Fruit fly (Drosophila melanogaster) whole organism, embryonic: ENCODE results near the gene Mocs1.

Experiments
- CG10147 ChIP-seq: fragments of 200-800 bp; sonication (Bioruptor generic); optimal IDR thresholded peaks from 2 replicates; lab custom pipeline; 2019; ENCODE audit warnings: missing biosample characterization, mild to moderate bottlenecking, missing genetic modification characterization, moderate library complexity
- CG10267 ChIP-seq: fragments of 200-800 bp; sonication (Bioruptor generic); optimal IDR thresholded peaks from 2 replicates; lab custom pipeline; 2018; ENCODE audit warnings: missing biosample characterization, mild to moderate bottlenecking, missing genetic modification characterization, moderate library complexity
- CG10274 ChIP-seq: fragments of 200-800 bp; sonication (Bioruptor generic); optimal IDR thresholded peaks from 3 replicates; lab custom pipeline; 2017; ENCODE audit warnings: missing biosample characterization, mild to moderate bottlenecking, missing genetic modification characterization
- CG10462 ChIP-seq: fragments of 200-800 bp; sonication (Bioruptor generic); optimal IDR thresholded peaks from 2 replicates; lab custom pipeline; 2016; ENCODE audit warnings: missing biosample characterization, missing genetic modification characterization
- CG12104 ChIP-seq: fragments of 200-800 bp; sonication (Bioruptor generic); optimal IDR thresholded peaks from 3 replicates; lab custom pipeline; 2016; ENCODE audit warnings: missing biosample characterization, missing genetic modification characterization
- CG13287 ChIP-seq: fragments of 200-800 bp; sonication (Bioruptor generic); IDR thresholded peaks from 2 replicates; pipeline ENCODE4 v1.3.6; 2022; ENCODE audit warnings: missing biosample characterization, missing genetic modification characterization; ENCODE audit not compliant: partially characterized antibody
- CG14667 ChIP-seq: fragments of 200-800 bp; sonication (Bioruptor generic); IDR thresholded peaks from 2 replicates; pipeline ENCODE4 v1.3.6; 2022; ENCODE audit warnings: missing biosample characterization, missing genetic modification characterization
- CG1529 ChIP-seq: fragments of 200-800 bp; sonication (Bioruptor generic); optimal IDR thresholded peaks from 3 replicates; lab custom pipeline; 2018; ENCODE audit warnings: missing biosample characterization, missing genetic modification characterization
- CG3163 ChIP-seq: fragments of 200-800 bp; sonication (Bioruptor generic); optimal IDR thresholded peaks from 3 replicates; lab custom pipeline; 2016; ENCODE audit warnings: missing biosample characterization, missing genetic modification characterization
- CG4617 ChIP-seq: fragments of 200-800 bp; sonication (Bioruptor generic); optimal IDR thresholded peaks from 3 replicates; lab custom pipeline; 2016; ENCODE audit warnings: missing biosample characterization, missing genetic modification characterization, borderline replicate concordance
- CG8281 ChIP-seq: fragments of 200-800 bp; sonication (Bioruptor generic); optimal IDR thresholded peaks from 2 replicates; lab custom pipeline; 2018; ENCODE audit warnings: missing biosample characterization, mild to moderate bottlenecking, missing genetic modification characterization, moderate library complexity
- CG9215 ChIP-seq: fragments of 200-800 bp; sonication (Bioruptor generic); IDR thresholded peaks from 2 replicates; pipeline ENCODE4 v1.3.6; 2022; ENCODE audit warnings: missing biosample characterization, missing genetic modification characterization
- CG9817 ChIP-seq: fragments of 200-800 bp; sonication (Bioruptor generic); optimal IDR thresholded peaks from 2 replicates; lab custom pipeline; 2018; ENCODE audit warnings: missing biosample characterization, mild to moderate bottlenecking, missing genetic modification characterization, moderate library complexity
- D ChIP-seq, 2 experiments: fragments of 200-800 bp in 1 of 2; fragments of >200 bp in 1 of 2; sonication (Bioruptor generic) in 1 of 2; optimal IDR thresholded peaks; 2 replicates in 1 of 2; 3 replicates in 1 of 2; lab custom pipeline; 2017; ENCODE audit warnings: mild to moderate bottlenecking in 1 of 2, missing biosample characterization in 1 of 2, missing genetic modification characterization in 1 of 2, missing genetic modification reagents in 1 of 2
- Deaf1 ChIP-seq: fragments of 200-800 bp; optimal IDR thresholded peaks from 3 replicates; lab custom pipeline; 2019; ENCODE audit warnings: missing biosample characterization, mild to moderate bottlenecking, missing genetic modification characterization, moderate library complexity
- Fer2 ChIP-seq: fragments of 200-800 bp; sonication (Bioruptor generic); optimal IDR thresholded peaks from 2 replicates; lab custom pipeline; 2018; ENCODE audit warnings: missing biosample characterization, mild to moderate bottlenecking, missing genetic modification characterization, moderate library complexity
- Gug ChIP-seq: fragments of 200-800 bp; sonication (Bioruptor generic); IDR thresholded peaks from 4 replicates; pipeline ENCODE4 v1.3.6; 2022; ENCODE audit warnings: missing biosample characterization, missing genetic modification characterization
- HLHmδ ChIP-seq: fragments of 200-800 bp; sonication (Bioruptor generic); optimal IDR thresholded peaks from 2 replicates; lab custom pipeline; 2018; ENCODE audit warnings: missing biosample characterization, mild to moderate bottlenecking, missing genetic modification characterization, moderate library complexity
- MESR4 ChIP-seq: fragments of 200-800 bp; sonication (Bioruptor generic); optimal IDR thresholded peaks from 2 replicates; lab custom pipeline; 2018; ENCODE audit warnings: missing biosample characterization, mild to moderate bottlenecking, missing genetic modification characterization, moderate library complexity
- Mad ChIP-seq: fragments of 200-800 bp; sonication (Bioruptor generic); optimal IDR thresholded peaks from 2 replicates; lab custom pipeline; 2016; ENCODE audit warnings: missing biosample characterization, missing genetic modification characterization
- Mes4 ChIP-seq: fragments of 200-800 bp; sonication (Bioruptor generic); optimal IDR thresholded peaks from 2 replicates; lab custom pipeline; 2016; ENCODE audit warnings: missing biosample characterization, missing genetic modification characterization
- Mrtf ChIP-seq: fragments of 200-800 bp; sonication (Bioruptor generic); IDR thresholded peaks from 3 replicates; pipeline ENCODE4 v1.3.6; 2022; ENCODE audit warnings: missing biosample characterization, missing genetic modification characterization
- Myb ChIP-seq: fragments of 200-800 bp; sonication (Bioruptor generic); optimal IDR thresholded peaks from 2 replicates; lab custom pipeline; 2016; ENCODE audit warnings: missing biosample characterization, missing genetic modification characterization
- Neu2 ChIP-seq: fragments of 200-800 bp; sonication (Bioruptor generic); optimal IDR thresholded peaks from 3 replicates; lab custom pipeline; 2016; ENCODE audit warnings: missing biosample characterization, missing genetic modification characterization, borderline replicate concordance
- Six4 ChIP-seq: fragments of 200-800 bp; sonication (Bioruptor generic); optimal IDR thresholded peaks from 2 replicates; lab custom pipeline; 2016; ENCODE audit warnings: missing biosample characterization, missing genetic modification characterization
- Spps ChIP-seq: fragments of 200-800 bp; sonication (Bioruptor generic); optimal IDR thresholded peaks from 2 replicates; lab custom pipeline; 2018; ENCODE audit warnings: missing biosample characterization, mild to moderate bottlenecking, missing genetic modification characterization
- Taf1 ChIP-seq: fragments of 200-800 bp; sonication (Bioruptor generic); IDR thresholded peaks from 2 replicates; pipeline ENCODE4 v1.3.6; 2022; ENCODE audit warnings: missing biosample characterization, missing genetic modification characterization
- Trl ChIP-seq, 3 experiments: fragments of >200 bp in 2 of 3; fragments of 200-800 bp in 1 of 3; sonication (Bioruptor generic) in 1 of 3; optimal IDR thresholded peaks; 2 replicates in 1 of 3; 3 replicates in 2 of 3; lab custom pipeline; 2016 to 2017; ENCODE audit warnings: missing biosample characterization in 1 of 3, missing genetic modification characterization in 1 of 3
- cg ChIP-seq: fragments of 200-800 bp; sonication (Bioruptor generic); optimal IDR thresholded peaks from 3 replicates; lab custom pipeline; 2019; ENCODE audit warnings: missing biosample characterization, mild to moderate bottlenecking, missing genetic modification characterization, moderate library complexity
- crp ChIP-seq, 2 experiments: fragments of 200-800 bp; sonication (Bioruptor generic); optimal IDR thresholded peaks; 2 replicates in 1 of 2; 3 replicates in 1 of 2; lab custom pipeline; 2017; ENCODE audit warnings: missing biosample characterization in 2 of 2, missing genetic modification characterization in 2 of 2, mild to moderate bottlenecking in 1 of 2, moderate library complexity in 1 of 2
- cwo ChIP-seq: fragments of 200-800 bp; sonication (Bioruptor generic); optimal IDR thresholded peaks from 3 replicates; lab custom pipeline; 2017; ENCODE audit warnings: missing biosample characterization, missing genetic modification characterization, mild to moderate bottlenecking, moderate library complexity, missing genetic modification reagents
- dan ChIP-seq: fragments of 200-800 bp; sonication (Bioruptor generic); IDR thresholded peaks from 2 replicates; pipeline ENCODE4 v1.3.6; 2022; ENCODE audit warnings: missing biosample characterization, missing genetic modification characterization
- dati ChIP-seq: fragments of 200-800 bp; sonication (Bioruptor generic); IDR thresholded peaks from 2 replicates; pipeline ENCODE4 v1.3.6; 2022; ENCODE audit warnings: missing biosample characterization, missing genetic modification characterization
- dimm ChIP-seq: fragments of 200-800 bp; sonication (Bioruptor generic); IDR thresholded peaks from 2 replicates; pipeline ENCODE4 v1.3.6; 2022; ENCODE audit warnings: missing biosample characterization, missing genetic modification characterization
- ftz-f1 ChIP-seq: fragments of 200-800 bp; sonication (Bioruptor generic); optimal IDR thresholded peaks from 2 replicates; lab custom pipeline; 2016; ENCODE audit warnings: missing biosample characterization, missing genetic modification characterization
- grau ChIP-seq: fragments of 200-800 bp; optimal IDR thresholded peaks from 3 replicates; lab custom pipeline; 2019; ENCODE audit warnings: missing biosample characterization, mild to moderate bottlenecking, missing genetic modification characterization, moderate library complexity
- grn ChIP-seq: fragments of 200-800 bp; sonication (Bioruptor generic); optimal IDR thresholded peaks from 3 replicates; lab custom pipeline; 2017; ENCODE audit warnings: missing biosample characterization, missing genetic modification characterization
- gsb-n ChIP-seq: fragments of 200-800 bp; sonication (Bioruptor generic); optimal IDR thresholded peaks from 3 replicates; lab custom pipeline; 2018; ENCODE audit warnings: missing biosample characterization, mild to moderate bottlenecking, missing genetic modification characterization
- hb ChIP-seq: fragments of 200-800 bp; sonication (Bioruptor generic); IDR thresholded peaks from 3 replicates; pipeline ENCODE4 v1.3.6; 2022; ENCODE audit warnings: missing biosample characterization, missing genetic modification characterization; ENCODE audit not compliant: partially characterized antibody
- hkb ChIP-seq, 2 experiments: fragments of 200-800 bp in 1 of 2; fragments of >200 bp in 1 of 2; sonication (Bioruptor generic) in 1 of 2; IDR thresholded peaks in 1 of 2; optimal IDR thresholded peaks in 1 of 2; 2 replicates each; pipeline versions ENCODE4 v1.3.6 to Lab custom; 2017 to 2022; ENCODE audit warnings: missing biosample characterization in 1 of 2, missing genetic modification characterization in 1 of 2
- lilli ChIP-seq: fragments of 200-800 bp; sonication (Bioruptor generic); optimal IDR thresholded peaks from 3 replicates; lab custom pipeline; 2016; ENCODE audit warnings: missing biosample characterization, missing genetic modification characterization
- luna ChIP-seq: fragments of 200-800 bp; sonication (Bioruptor generic); optimal IDR thresholded peaks from 2 replicates; lab custom pipeline; 2016; ENCODE audit warnings: missing biosample characterization, missing genetic modification characterization
- nom ChIP-seq: fragments of 200-800 bp; sonication (Bioruptor generic); optimal IDR thresholded peaks from 2 replicates; lab custom pipeline; 2017; ENCODE audit warnings: missing biosample characterization, missing genetic modification characterization, mild to moderate bottlenecking, moderate library complexity, missing genetic modification reagents
- otp ChIP-seq: fragments of 200-800 bp; sonication (Bioruptor generic); IDR thresholded peaks from 3 replicates; pipeline ENCODE4, ENCODE4 v1.3.6; 2022; ENCODE audit warnings: missing biosample characterization, missing genetic modification characterization
- pum ChIP-seq: fragments of 200-800 bp; sonication (Bioruptor generic); optimal IDR thresholded peaks from 2 replicates; lab custom pipeline; 2016; ENCODE audit warnings: missing biosample characterization, missing genetic modification characterization
- pzg ChIP-seq: fragments of 200-800 bp; sonication (Bioruptor generic); optimal IDR thresholded peaks from 3 replicates; lab custom pipeline; 2018; ENCODE audit warnings: missing biosample characterization, mild to moderate bottlenecking, missing genetic modification characterization, moderate library complexity
- sim ChIP-seq: fragments of 200-800 bp; sonication (Bioruptor generic); IDR thresholded peaks from 2 replicates; pipeline ENCODE4 v1.3.6; 2022; ENCODE audit warnings: missing biosample characterization, missing genetic modification characterization
- unc-4 ChIP-seq: fragments of 200-800 bp; sonication (Bioruptor generic); IDR thresholded peaks from 2 replicates; pipeline ENCODE4 v1.3.6; 2022; ENCODE audit warnings: missing biosample characterization, missing genetic modification characterization; ENCODE audit not compliant: partially characterized antibody
- vvl ChIP-seq: fragments of 200-800 bp; sonication (Bioruptor generic); IDR thresholded peaks from 2 replicates; pipeline ENCODE4 v1.3.6; 2022; ENCODE audit warnings: missing biosample characterization, missing genetic modification characterization

The Mocs1 gene

DNA sequence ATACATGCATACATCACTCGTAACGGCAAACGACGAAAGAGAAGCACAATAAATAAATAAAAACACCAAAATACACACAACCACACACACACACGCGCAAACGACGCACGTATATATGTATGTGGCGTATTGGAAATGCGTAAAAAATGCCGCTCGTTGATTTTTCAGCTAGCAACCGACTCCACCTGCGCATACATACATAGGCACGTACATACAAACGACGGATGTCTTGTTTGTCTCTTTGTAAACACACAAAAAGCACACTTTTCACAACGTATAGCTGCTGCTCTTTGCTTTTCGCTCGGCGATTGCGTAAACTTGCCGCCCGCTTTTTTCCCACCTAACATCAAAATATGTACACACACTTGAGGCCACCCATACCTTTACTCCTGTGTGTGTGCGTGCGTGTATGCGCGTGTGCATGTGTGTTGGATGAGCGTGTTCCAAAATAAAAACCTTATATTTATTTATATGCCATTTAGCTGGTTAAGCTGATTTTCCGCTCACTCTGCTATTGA lies 49.6 kb downstream of the Mocs1 start (continued):
- no peak for TF ChIP-seq dimm (GFP tag; lab: Robert Waterston, UW)
- no peak for TF ChIP-seq hb (GFP tag; lab: Robert Waterston, UW)
- TF ChIP-seq D (optimal IDR thresholded peaks at IDR 0.05; lab: Kevin White, UChicago): peak; percentile 27
- TF ChIP-seq D (GFP tag; optimal IDR thresholded peaks at IDR 0.05; lab: Kevin White, UChicago): no peak
- no peak for TF ChIP-seq vvl (GFP tag; lab: Robert Waterston, UW)
- peak; percentile 14 for TF ChIP-seq Fer2 (tag; lab: Kevin White, UChicago)
- no peak for TF ChIP-seq gsb-n (tag; lab: Kevin White, UChicago)
- no peak for TF ChIP-seq unc-4 (GFP tag; lab: Robert Waterston, UW)
- no peak for TF ChIP-seq dan (GFP tag; lab: Robert Waterston, UW)
- TF ChIP-seq Mad: peak; percentile 11
- TF ChIP-seq CG13287 (GFP tag; lab: Robert Waterston, UW): no peak
- TF ChIP-seq CG10267 (tag; lab: Kevin White, UChicago): no peak
- no peak for TF ChIP-seq ftz-f1 (GFP tag; lab: Kevin White, UChicago)
- no peak for TF ChIP-seq Six4 (GFP tag; lab: Kevin White, UChicago)
- peak; percentile 58 for TF ChIP-seq Deaf1 (tag; lab: Kevin White, UChicago)
- TF ChIP-seq CG1529: peak; percentile 30
- no peak for TF ChIP-seq CG14667 (GFP tag; lab: Robert Waterston, UW)
- no peak for TF ChIP-seq pum
- TF ChIP-seq HLHmδ (GFP tag; lab: Kevin White, UChicago): no peak
- no peak for TF ChIP-seq CG4617 (GFP tag; lab: Kevin White, UChicago)
- TF ChIP-seq Mes4 (GFP tag; lab: Kevin White, UChicago): no peak
- peak; percentile 1 for TF ChIP-seq CG8281 (tag; lab: Kevin White, UChicago)
- TF ChIP-seq cwo: no peak
- TF ChIP-seq CG10147 (GFP tag; lab: Kevin White, UChicago): peak; percentile 56
- no peak for TF ChIP-seq crp (GFP tag; optimal IDR thresholded peaks at IDR 0.05; lab: Kevin White, UChicago)
- TF ChIP-seq cg (GFP tag; lab: Kevin White, UChicago): peak; percentile 98
- no peak for TF ChIP-seq CG9817 (tag; lab: Kevin White, UChicago)
- TF ChIP-seq hkb (optimal IDR thresholded peaks at IDR 0.05; lab: Kevin White, UChicago): no peak
- TF ChIP-seq hkb (GFP tag; IDR thresholded peaks at IDR 0.05; lab: Robert Waterston, UW): 0 out of 2 replicates have a peak, but pooled peaks have one; percentile 13
- no peak for TF ChIP-seq CG9215
- no peak for TF ChIP-seq otp (GFP tag; lab: Robert Waterston, UW)
- no peak for TF ChIP-seq Spps (tag; lab: Kevin White, UChicago)
- no peak for TF ChIP-seq luna
- no peak for TF ChIP-seq nom
- TF ChIP-seq MESR4 (GFP tag; lab: Kevin White, UChicago): no peak
- no peak for TF ChIP-seq Gug (GFP tag; lab: Robert Waterston, UW)
- TF ChIP-seq Mrtf (GFP tag; lab: Robert Waterston, UW): no peak
- TF ChIP-seq pzg (GFP tag; lab: Kevin White, UChicago): peak; percentile 8
- peak in 1 of 2 experiments; percentile 68 for TF ChIP-seq Trl (optimal IDR thresholded peaks at IDR 0.05; lab: Kevin White, UChicago)
- TF ChIP-seq Trl (GFP tag; optimal IDR thresholded peaks at IDR 0.05; lab: Kevin White, UChicago): no peak
- TF ChIP-seq CG10274: no peak
- no peak for TF ChIP-seq Neu2 (GFP tag; lab: Kevin White, UChicago)
- no peak for TF ChIP-seq Myb
- TF ChIP-seq Taf1 (GFP tag; lab: Robert Waterston, UW): no peak
- no peak for TF ChIP-seq CG10462
- TF ChIP-seq lilli (GFP tag; lab: Kevin White, UChicago): peak; percentile 5
- no peak for TF ChIP-seq grau (tag; lab: Kevin White, UChicago)
- no peak for TF ChIP-seq dati
- TF ChIP-seq CG12104 (GFP tag; lab: Kevin White, UChicago): no peak
- TF ChIP-seq CG3163 (GFP tag; lab: Kevin White, UChicago): peak; percentile 65
- no peak for TF ChIP-seq grn (GFP tag; lab: Kevin White, UChicago)
- no peak for TF ChIP-seq sim
